Fruit fly (Drosophila melanogaster) whole organism, embryonic: Measurements from ENCODE around the gene ebi.

Source experiments
- ATbp ChIP-seq: fragments of 200-800 bp; sonication (Bioruptor generic); optimal IDR thresholded peaks from 2 replicates; lab custom pipeline; 2017; ENCODE audit warnings: missing biosample characterization, mild to moderate bottlenecking, missing genetic modification characterization, missing genetic modification reagents
- Abd-B ChIP-seq: fragments of 200-800 bp; sonication (Bioruptor generic); optimal IDR thresholded peaks from 2 replicates; lab custom pipeline; 2018; ENCODE audit warnings: missing biosample characterization, mild to moderate bottlenecking, missing genetic modification characterization, moderate library complexity
- Ada2b ChIP-seq: fragments of 200-800 bp; sonication (Bioruptor generic); IDR thresholded peaks from 2 replicates; pipeline ENCODE4 v1.3.6; 2022; ENCODE audit warnings: missing biosample characterization, missing genetic modification characterization
- Asciz ChIP-seq: fragments of 200-800 bp; sonication (Bioruptor generic); optimal IDR thresholded peaks from 2 replicates; lab custom pipeline; 2017; ENCODE audit warnings: missing biosample characterization, mild to moderate bottlenecking, missing genetic modification characterization, missing genetic modification reagents
- CG10321 ChIP-seq: fragments of 200-800 bp; sonication (Bioruptor generic); IDR thresholded peaks from 2 replicates; pipeline ENCODE4 v1.3.6; 2022; ENCODE audit warnings: missing biosample characterization, missing genetic modification characterization
- CG11456 ChIP-seq: fragments of 200-800 bp; sonication (Bioruptor generic); IDR thresholded peaks from 3 replicates; pipeline ENCODE4 v1.3.6; 2022; ENCODE audit warnings: missing biosample characterization, missing genetic modification characterization
- CG11723 ChIP-seq: fragments of 200-800 bp; sonication (Bioruptor generic); optimal IDR thresholded peaks from 2 replicates; lab custom pipeline; 2017; ENCODE audit warnings: missing biosample characterization, mild to moderate bottlenecking, missing genetic modification characterization
- CG13123 ChIP-seq: fragments of 200-800 bp; sonication (Bioruptor generic); optimal IDR thresholded peaks from 2 replicates; lab custom pipeline; 2016; ENCODE audit warnings: missing biosample characterization, missing genetic modification characterization
- CG13624 ChIP-seq: fragments of 200-800 bp; sonication (Bioruptor generic); optimal IDR thresholded peaks from 2 replicates; lab custom pipeline; 2016; ENCODE audit warnings: missing biosample characterization, missing genetic modification characterization
- CG14965 ChIP-seq: fragments of 200-800 bp; sonication (Bioruptor generic); optimal IDR thresholded peaks from 2 replicates; lab custom pipeline; 2016; ENCODE audit warnings: missing biosample characterization, missing genetic modification characterization, borderline replicate concordance
- CG15269 ChIP-seq: fragments of 200-800 bp; sonication (Bioruptor generic); optimal IDR thresholded peaks from 2 replicates; lab custom pipeline; 2018; ENCODE audit warnings: missing biosample characterization, mild to moderate bottlenecking, missing genetic modification characterization, moderate library complexity
- CG1602 ChIP-seq: fragments of 200-800 bp; sonication (Bioruptor generic); optimal IDR thresholded peaks from 3 replicates; lab custom pipeline; 2016; ENCODE audit warnings: missing biosample characterization, missing genetic modification characterization
- CG17186 ChIP-seq: fragments of 200-800 bp; sonication (Bioruptor generic); optimal IDR thresholded peaks from 3 replicates; lab custom pipeline; 2017; ENCODE audit warnings: missing biosample characterization, missing genetic modification reagents, missing genetic modification characterization
- CG17328 ChIP-seq: fragments of 200-800 bp; sonication (Bioruptor generic); IDR thresholded peaks from 2 replicates; pipeline ENCODE4 v1.3.6; 2022; ENCODE audit warnings: missing biosample characterization, missing genetic modification characterization
- CG17359 ChIP-seq: fragments of 200-800 bp; sonication (Bioruptor generic); optimal IDR thresholded peaks from 3 replicates; lab custom pipeline; 2018; ENCODE audit warnings: missing biosample characterization, mild to moderate bottlenecking, missing genetic modification characterization, moderate library complexity
- CG17802 ChIP-seq: fragments of 200-800 bp; sonication (Bioruptor generic); optimal IDR thresholded peaks from 2 replicates; lab custom pipeline; 2018; ENCODE audit warnings: missing biosample characterization, mild to moderate bottlenecking, missing genetic modification characterization, moderate library complexity
- CG17829 ChIP-seq: fragments of 200-800 bp; optimal IDR thresholded peaks from 2 replicates; lab custom pipeline; 2019; ENCODE audit warnings: missing biosample characterization, mild to moderate bottlenecking, missing genetic modification characterization, moderate library complexity
- CG18619 ChIP-seq: fragments of 200-800 bp; sonication (Bioruptor generic); optimal IDR thresholded peaks from 3 replicates; lab custom pipeline; 2017; ENCODE audit warnings: missing biosample characterization, mild to moderate bottlenecking, missing genetic modification characterization
- CG2202 ChIP-seq: fragments of 200-800 bp; sonication (Bioruptor generic); optimal IDR thresholded peaks from 2 replicates; lab custom pipeline; 2018; ENCODE audit warnings: missing biosample characterization, mild to moderate bottlenecking, missing genetic modification characterization
- CG30403 ChIP-seq: fragments of 200-800 bp; sonication (Bioruptor generic); optimal IDR thresholded peaks from 3 replicates; lab custom pipeline; 2016; ENCODE audit warnings: missing biosample characterization, missing genetic modification characterization
- CG34224 ChIP-seq: fragments of 200-800 bp; sonication (Bioruptor generic); IDR thresholded peaks from 3 replicates; pipeline ENCODE4 v1.3.6; 2022; ENCODE audit warnings: missing biosample characterization, missing genetic modification characterization; ENCODE audit not compliant: partially characterized antibody
- CG6654 ChIP-seq: fragments of 200-800 bp; sonication (Bioruptor generic); optimal IDR thresholded peaks from 2 replicates; lab custom pipeline; 2017; ENCODE audit warnings: missing biosample characterization, mild to moderate bottlenecking, missing genetic modification characterization
- CG7745 ChIP-seq: fragments of 200-800 bp; sonication (Bioruptor generic); optimal IDR thresholded peaks from 2 replicates; lab custom pipeline; 2018; ENCODE audit warnings: missing biosample characterization, mild to moderate bottlenecking, missing genetic modification characterization, moderate library complexity
- CG8388 ChIP-seq: fragments of 200-800 bp; sonication (Bioruptor generic); optimal IDR thresholded peaks from 2 replicates; lab custom pipeline; 2019; ENCODE audit warnings: missing biosample characterization, mild to moderate bottlenecking, missing genetic modification characterization, moderate library complexity
- CG9727 ChIP-seq: fragments of 200-800 bp; sonication (Bioruptor generic); optimal IDR thresholded peaks from 3 replicates; lab custom pipeline; 2017; ENCODE audit warnings: missing biosample characterization, mild to moderate bottlenecking, missing genetic modification characterization
- HLHmδ ChIP-seq: fragments of 200-800 bp; sonication (Bioruptor generic); optimal IDR thresholded peaks from 2 replicates; lab custom pipeline; 2018; ENCODE audit warnings: missing biosample characterization, mild to moderate bottlenecking, missing genetic modification characterization, moderate library complexity
- Jarid2 ChIP-seq: fragments of 200-800 bp; sonication (Bioruptor generic); optimal IDR thresholded peaks from 3 replicates; lab custom pipeline; 2017; ENCODE audit warnings: mild to moderate bottlenecking, missing biosample characterization, missing genetic modification reagents, missing genetic modification characterization
- Mrtf ChIP-seq: fragments of 200-800 bp; sonication (Bioruptor generic); IDR thresholded peaks from 3 replicates; pipeline ENCODE4 v1.3.6; 2022; ENCODE audit warnings: missing biosample characterization, missing genetic modification characterization
- Oli ChIP-seq: fragments of 200-800 bp; sonication (Bioruptor generic); optimal IDR thresholded peaks from 2 replicates; lab custom pipeline; 2018; ENCODE audit warnings: missing biosample characterization, mild to moderate bottlenecking, missing genetic modification characterization, moderate library complexity
- Ptx1 ChIP-seq: fragments of 200-800 bp; sonication (Bioruptor generic); IDR thresholded peaks from 2 replicates; pipeline ENCODE4 v1.3.6; 2022; ENCODE audit warnings: missing biosample characterization, missing genetic modification characterization
- Sin3A ChIP-seq: fragments of >200 bp; optimal IDR thresholded peaks from 2 replicates; lab custom pipeline; 2018
- Sox102F ChIP-seq: fragments of 200-800 bp; sonication (Bioruptor generic); optimal IDR thresholded peaks from 2 replicates; lab custom pipeline; 2018; ENCODE audit warnings: missing biosample characterization, mild to moderate bottlenecking, missing genetic modification characterization, moderate library complexity
- amos ChIP-seq: fragments of 200-800 bp; sonication (Bioruptor generic); IDR thresholded peaks from 2 replicates; pipeline ENCODE4 v1.3.6; 2022; ENCODE audit warnings: missing biosample characterization, missing genetic modification characterization; ENCODE audit not compliant: partially characterized antibody
- aop ChIP-seq: fragments of 200-800 bp; sonication (Bioruptor generic); IDR thresholded peaks from 2 replicates; pipeline ENCODE4 v1.3.6; 2022; ENCODE audit warnings: missing biosample characterization, missing genetic modification characterization
- croc ChIP-seq: fragments of 200-800 bp; sonication (Bioruptor generic); conservative IDR thresholded peaks from 3 replicates; pipeline ENCODE4 v1.3.6; 2022; ENCODE audit warnings: missing biosample characterization, missing genetic modification characterization
- emc ChIP-seq: fragments of 200-800 bp; sonication (Bioruptor generic); optimal IDR thresholded peaks from 2 replicates; lab custom pipeline; 2016; ENCODE audit warnings: missing biosample characterization, missing genetic modification characterization
- eve ChIP-seq, 2 experiments: fragments of >200 bp; optimal IDR thresholded peaks; 2 replicates each; lab custom pipeline; 2017; ENCODE audit warnings: missing biosample characterization in 2 of 2, missing genetic modification characterization in 2 of 2
- fd102C ChIP-seq: fragments of 200-800 bp; sonication (Bioruptor generic); optimal IDR thresholded peaks from 2 replicates; lab custom pipeline; 2018; ENCODE audit warnings: missing biosample characterization, mild to moderate bottlenecking, missing genetic modification characterization, moderate library complexity
- gsb-n ChIP-seq: fragments of 200-800 bp; sonication (Bioruptor generic); optimal IDR thresholded peaks from 3 replicates; lab custom pipeline; 2018; ENCODE audit warnings: missing biosample characterization, mild to moderate bottlenecking, missing genetic modification characterization
- klu ChIP-seq: fragments of 200-800 bp; sonication (Bioruptor generic); IDR thresholded peaks from 2 replicates; pipeline ENCODE4 v1.3.6; 2022; ENCODE audit warnings: missing biosample characterization, missing genetic modification characterization
- oc ChIP-seq: fragments of 200-800 bp; sonication (Bioruptor generic); optimal IDR thresholded peaks from 2 replicates; lab custom pipeline; 2018; ENCODE audit warnings: missing biosample characterization, mild to moderate bottlenecking, missing genetic modification characterization, moderate library complexity
- pb ChIP-seq: fragments of 200-800 bp; sonication (Bioruptor generic); optimal IDR thresholded peaks from 3 replicates; lab custom pipeline; 2016; ENCODE audit warnings: missing biosample characterization, missing genetic modification characterization
- run ChIP-seq: fragments of 200-800 bp; sonication (Bioruptor generic); optimal IDR thresholded peaks from 3 replicates; lab custom pipeline; 2018; ENCODE audit warnings: missing biosample characterization, mild to moderate bottlenecking, missing genetic modification characterization
- stwl ChIP-seq: fragments of 200-800 bp; sonication (Bioruptor generic); optimal IDR thresholded peaks from 3 replicates; lab custom pipeline; 2018; ENCODE audit warnings: missing biosample characterization, mild to moderate bottlenecking, missing genetic modification characterization, moderate library complexity
- tap ChIP-seq: fragments of 200-800 bp; optimal IDR thresholded peaks from 3 replicates; lab custom pipeline; 2019; ENCODE audit warnings: missing biosample characterization, mild to moderate bottlenecking, missing genetic modification characterization, moderate library complexity
- unpg ChIP-seq: fragments of 200-800 bp; sonication (Bioruptor generic); optimal IDR thresholded peaks from 3 replicates; lab custom pipeline; 2018; ENCODE audit warnings: missing biosample characterization, mild to moderate bottlenecking, missing genetic modification characterization, moderate library complexity
- wor ChIP-seq: fragments of 200-800 bp; sonication (Bioruptor generic); IDR thresholded peaks from 2 replicates; pipeline ENCODE4 v1.3.6; 2022; ENCODE audit warnings: missing biosample characterization, missing genetic modification characterization
- yki ChIP-seq: fragments of >200 bp; optimal IDR thresholded peaks from 3 replicates; lab custom pipeline; 2018
- zf30C ChIP-seq: fragments of 200-800 bp; sonication (Bioruptor generic); optimal IDR thresholded peaks from 3 replicates; lab custom pipeline; 2018; ENCODE audit warnings: missing biosample characterization, mild to moderate bottlenecking, missing genetic modification characterization

ebi gene

dm6 chr2L:429680-430484 lies 15.0 kb downstream of the ebi start (continued):
- TF ChIP-seq gsb-n (tag; lab: Kevin White, UChicago) (peak; percentile 26), CG8388 (GFP tag; lab: Kevin White, UChicago) (peak; percentile 48), CG2202 (tag; lab: Kevin White, UChicago) (peak; percentile 0), zf30C (GFP tag; lab: Kevin White, UChicago) (peak; percentile 61), wor (GFP tag; lab: Robert Waterston, UW) (no peak), klu (GFP tag; lab: Robert Waterston, UW) (no peak), CG17829 (tag; lab: Kevin White, UChicago) (peak; percentile 42), CG6654 (no peak), CG13123 (GFP tag; lab: Kevin White, UChicago) (no peak), CG30403 (GFP tag; lab: Kevin White, UChicago) (peak; percentile 71), Ptx1 (0 out of 2 replicates have a peak, but pooled peaks have one; percentile 27), Mrtf (peak; percentile 35; the same call in 1 of the 3 replicates), pb (peak; percentile 33), run (no peak), oc (peak; percentile 50), CG10321 (GFP tag; lab: Robert Waterston, UW) (no peak), fd102C (no peak), croc (GFP tag; lab: Robert Waterston, UW) (peak; percentile 33; the same call in 1 of the 3 replicates), CG11456 (GFP tag; lab: Robert Waterston, UW) (no peak; the same call in 2 of the 3 replicates), unpg (GFP tag; lab: Kevin White, UChicago) (peak; percentile 42), Oli (tag; lab: Kevin White, UChicago) (peak; percentile 8), Abd-B (GFP tag; lab: Kevin White, UChicago) (peak; percentile 20), eve (GFP tag; optimal IDR thresholded peaks at IDR 0.05; lab: Kevin White, UChicago) (no peak), CG1602 (GFP tag; lab: Kevin White, UChicago) (peak; percentile 41), CG17186 (no peak), CG18619 (GFP tag; lab: Kevin White, UChicago) (no peak), CG15269 (tag; lab: Kevin White, UChicago) (no peak), CG34224 (no peak), CG17328 (GFP tag; lab: Robert Waterston, UW) (peak; percentile 55), aop (GFP tag; lab: Robert Waterston, UW) (0 out of 2 replicates have a peak, but pooled peaks have one; percentile 32), CG11723 (no peak), Asciz (no peak), CG17802 (tag; lab: Kevin White, UChicago) (peak; percentile 14), ATbp (GFP tag; lab: Kevin White, UChicago) (peak; percentile 13), CG9727 (peak; percentile 56), CG14965 (GFP tag; lab: Kevin White, UChicago) (no peak), tap (tag; lab: Kevin White, UChicago) (no peak), yki (lab: Kevin White, UChicago) (no peak), emc (GFP tag; lab: Kevin White, UChicago) (no peak), Ada2b (GFP tag; lab: Robert Waterston, UW) (peak; percentile 35; the same call in 1 of the 2 replicates), CG13624 (GFP tag; lab: Kevin White, UChicago) (peak; percentile 42), stwl (tag; lab: Kevin White, UChicago) (no peak), Sox102F (GFP tag; lab: Kevin White, UChicago) (peak; percentile 38), amos (GFP tag; lab: Robert Waterston, UW) (no peak), Sin3A (lab: Kevin White, UChicago) (no peak), CG17359 (peak; percentile 7), HLHmδ (GFP tag; lab: Kevin White, UChicago) (no peak), Jarid2 (GFP tag; lab: Kevin White, UChicago) (no peak), CG7745 (no peak)
